Fruit fly (Drosophila melanogaster): ENCODE measurements around the gene CG14717.

CG14717 gene

DNA sequence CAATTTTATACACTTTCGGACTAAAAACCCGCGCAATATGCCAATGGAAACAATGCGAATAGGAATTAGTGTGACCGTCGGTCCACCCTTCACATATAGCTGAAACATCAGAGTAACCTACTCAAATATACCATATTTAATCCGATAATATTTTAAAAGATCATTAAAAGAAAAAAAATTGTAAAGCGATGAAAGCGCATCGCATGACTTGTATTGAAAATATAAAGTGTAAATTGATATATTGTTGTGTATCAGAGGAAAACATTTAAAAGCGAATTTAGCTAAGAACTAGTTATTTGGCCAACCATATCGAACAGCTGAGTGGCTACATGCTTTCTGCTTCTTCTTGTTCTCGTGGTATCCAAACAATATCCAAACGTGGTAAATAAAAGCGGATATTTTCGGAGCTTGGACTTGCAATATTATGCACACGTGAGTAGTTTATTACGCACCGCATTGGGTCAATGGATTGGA lies 45.5 kb downstream of the CG14717 start, which contains the start of the genes Blm and CG14722 (continued):
- TF ChIP-seq YL-1 (GFP tag; optimal IDR thresholded peaks at IDR 0.05) (peak; percentile 74), Fer1 (GFP tag; optimal IDR thresholded peaks at IDR 0.05) (no peak), MBD-R2 (GFP tag; IDR thresholded peaks at IDR 0.05) (peak; percentile 68; the same call in 1 of the 2 replicates), Six4 (GFP tag; optimal IDR thresholded peaks at IDR 0.05) (no peak), CG10366 (GFP tag; IDR thresholded peaks at IDR 0.05) (no peak), CG4360 (GFP tag; IDR thresholded peaks at IDR 0.05) (no peak), CG6175 (GFP tag; IDR thresholded peaks at IDR 0.05) (no peak), chn (GFP tag; optimal IDR thresholded peaks at IDR 0.05) (no peak), CG31224 (GFP tag; IDR thresholded peaks at IDR 0.05) (no peak), CG7745 (tag; optimal IDR thresholded peaks at IDR 0.05) (no peak), caup (GFP tag; optimal IDR thresholded peaks at IDR 0.05; ENCODE audit: severe bottlenecking) (no peak), Dip3 (GFP tag; optimal IDR thresholded peaks at IDR 0.05) (no peak), Max (GFP tag; optimal IDR thresholded peaks at IDR 0.05) (peak; percentile 73), kni (GFP tag; optimal IDR thresholded peaks at IDR 0.05) (no peak), BEAF-32 (GFP tag; optimal IDR thresholded peaks at IDR 0.05) (peak; percentile 61), CG15479 (GFP tag; optimal IDR thresholded peaks at IDR 0.05) (no peak), CG11085 (GFP tag; IDR thresholded peaks at IDR 0.05) (no peak), E2f2 (GFP tag; IDR thresholded peaks at IDR 0.05) (peak; percentile 77), Oli (tag; optimal IDR thresholded peaks at IDR 0.05) (no peak), CG13424 (tag; optimal IDR thresholded peaks at IDR 0.05) (no peak), CG10654 (GFP tag; optimal IDR thresholded peaks at IDR 0.05) (no peak), Jarid2 (GFP tag; optimal IDR thresholded peaks at IDR 0.05) (no peak), luna (GFP tag; optimal IDR thresholded peaks at IDR 0.05) (no peak), CG9437 (GFP tag; optimal IDR thresholded peaks at IDR 0.05) (no peak), kah (GFP tag; optimal IDR thresholded peaks at IDR 0.05) (no peak), CG15696 (tag; optimal IDR thresholded peaks at IDR 0.05) (no peak), CG12744 (GFP tag; optimal IDR thresholded peaks at IDR 0.05) (peak; percentile 11), CG11456 (GFP tag; IDR thresholded peaks at IDR 0.05) (no peak), CG7786 (GFP tag; optimal IDR thresholded peaks at IDR 0.05) (no peak), Usf (GFP tag; optimal IDR thresholded peaks at IDR 0.05) (no peak), CG43689 (GFP tag; IDR thresholded peaks at IDR 0.05) (no peak), tx (GFP tag; optimal IDR thresholded peaks at IDR 0.05) (no peak), unpg (GFP tag; optimal IDR thresholded peaks at IDR 0.05) (no peak), CG10147 (GFP tag; optimal IDR thresholded peaks at IDR 0.05) (no peak), Ets65A (GFP tag) (peak; percentile 46), CG10321 (GFP tag; IDR thresholded peaks at IDR 0.05) (no peak), Ada2b (GFP tag; IDR thresholded peaks at IDR 0.05) (no peak), sr (GFP tag; IDR thresholded peaks at IDR 0.05) (no peak), Deaf1 (tag; optimal IDR thresholded peaks at IDR 0.05) (no peak), ash1 (GFP tag; optimal IDR thresholded peaks at IDR 0.05) (no peak), H15 (GFP tag; IDR thresholded peaks at IDR 0.05) (no peak), CG4424 (GFP tag; optimal IDR thresholded peaks at IDR 0.05) (no peak), en (GFP tag; optimal IDR thresholded peaks at IDR 0.05) (no peak), crp (GFP tag; optimal IDR thresholded peaks at IDR 0.05) (peak; percentile 46 to 91), Antp (GFP tag; optimal IDR thresholded peaks at IDR 0.05) (no peak), knrl (GFP tag; IDR thresholded peaks at IDR 0.05; ENCODE audit: partially characterized antibody) (no peak), slbo (GFP tag; IDR thresholded peaks at IDR 0.05) (no peak), tgo (GFP tag; IDR thresholded peaks at IDR 0.05) (no peak), CG30431 (GFP tag; optimal IDR thresholded peaks at IDR 0.05) (no peak), BtbVII (GFP tag; optimal IDR thresholded peaks at IDR 0.05) (no peak), grau (tag; optimal IDR thresholded peaks at IDR 0.05) (no peak), lmd (GFP tag; IDR thresholded peaks at IDR 0.05) (no peak)
